Worm (Caenorhabditis elegans): Measurements from ENCODE around the gene F13H8.6.
A peak's percentile ranks its signal among the peaks of the same experiment; 100 is the strongest.

Gene F13H8.6

DNA sequence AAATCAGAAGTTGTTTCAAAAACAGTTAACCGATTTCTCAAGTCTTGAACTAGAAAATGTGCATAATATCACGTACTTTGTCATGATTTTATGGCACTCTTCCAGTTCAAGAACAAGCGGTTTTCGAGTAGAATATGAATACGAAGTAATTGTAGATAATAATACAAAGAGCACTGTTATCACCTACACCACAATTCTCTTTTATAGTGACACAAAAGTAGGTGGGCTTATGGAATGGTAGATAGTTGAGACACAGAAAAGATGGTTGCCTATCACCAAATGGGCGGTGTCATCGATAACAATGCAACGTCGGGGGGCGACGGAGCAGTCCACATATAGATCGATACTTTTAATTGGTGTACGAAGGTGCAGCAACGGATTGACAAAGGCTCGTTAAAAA lies 41.9 kb upstream of the F13H8.6 start (continued):
- no peak for TF ChIP-seq rec-8 (tag; optimal IDR thresholded peaks at IDR 0.05)
- no peak for TF ChIP-seq chd-7 (tag; optimal IDR thresholded peaks at IDR 0.05)
- TF ChIP-seq ztf-3 (GFP tag; optimal IDR thresholded peaks at IDR 0.05), result no peak
- no peak for TF ChIP-seq somi-1 (GFP tag; optimal IDR thresholded peaks at IDR 0.05)
- TF ChIP-seq dox-1 (GFP tag; IDR thresholded peaks at IDR 0.05), result peak; percentile 56; the same call in 1 of the 2 replicates
- TF ChIP-seq B0035.1 (tag; optimal IDR thresholded peaks at IDR 0.05), result no peak
- TF ChIP-seq snpc-4 (GFP tag; optimal IDR thresholded peaks at IDR 0.05), result no peak
- no peak for TF ChIP-seq snpc-4 (tag; optimal IDR thresholded peaks at IDR 0.05)
- TF ChIP-seq cebp-2 (GFP tag; IDR thresholded peaks at IDR 0.05), result no peak
- TF ChIP-seq F10E7.11 (tag; optimal IDR thresholded peaks at IDR 0.05), result no peak
- TF ChIP-seq nhr-120 (GFP tag; IDR thresholded peaks at IDR 0.05), result no peak
- TF ChIP-seq ztf-22 (GFP tag; optimal IDR thresholded peaks at IDR 0.05), result peak; percentile 62
- no peak for TF ChIP-seq Y67H2A.10 (GFP tag; conservative IDR thresholded peaks at IDR 0.05)
- TF ChIP-seq lin-54 (GFP tag; optimal IDR thresholded peaks at IDR 0.05), result no peak
- TF ChIP-seq athp-1 (tag; optimal IDR thresholded peaks at IDR 0.05), result no peak
- TF ChIP-seq hrde-1 (tag; optimal IDR thresholded peaks at IDR 0.05; ENCODE audit: borderline replicate concordance), result no peak
- TF ChIP-seq Y56A3A.18 (GFP tag; IDR thresholded peaks at IDR 0.05), result no peak
- no peak for TF ChIP-seq sdz-38 (tag; optimal IDR thresholded peaks at IDR 0.05)
- TF ChIP-seq attf-3 (GFP tag; conservative IDR thresholded peaks at IDR 0.05), result no peak
- TF ChIP-seq egl-44 (GFP tag; IDR thresholded peaks at IDR 0.05), result no peak
- no peak for TF ChIP-seq nfya-1 (tag; optimal IDR thresholded peaks at IDR 0.05; ENCODE audit: borderline replicate concordance, insufficient read depth)
- peak; percentile 36 for TF ChIP-seq atf-7 (tag; optimal IDR thresholded peaks at IDR 0.05)
- no peak for TF ChIP-seq F23B12.7 (tag; optimal IDR thresholded peaks at IDR 0.05; ENCODE audit: insufficient read depth)
- no peak for TF ChIP-seq dpff-1 (tag; optimal IDR thresholded peaks at IDR 0.05)
- no peak for TF ChIP-seq fkh-3 (tag; optimal IDR thresholded peaks at IDR 0.05)
- TF ChIP-seq rcor-1 (GFP tag; IDR thresholded peaks at IDR 0.05), result no peak
- no peak for TF ChIP-seq nfyb-1 (GFP tag; IDR thresholded peaks at IDR 0.05)
- no peak for TF ChIP-seq C17E4.6 (GFP tag; IDR thresholded peaks at IDR 0.05)
- TF ChIP-seq nfya-2 (GFP tag; IDR thresholded peaks at IDR 0.05), result no peak
- no peak for TF ChIP-seq F49E8.2 (tag; optimal IDR thresholded peaks at IDR 0.05; ENCODE audit: insufficient read depth)
- no peak for TF ChIP-seq madf-10 (tag; optimal IDR thresholded peaks at IDR 0.05)
- TF ChIP-seq unc-62 (GFP tag; optimal IDR thresholded peaks at IDR 0.05), result no peak
- no peak for TF ChIP-seq madf-6 (GFP tag; IDR thresholded peaks at IDR 0.05)
- TF ChIP-seq F57A8.1 (GFP tag; optimal IDR thresholded peaks at IDR 0.05), result no peak
- TF ChIP-seq ets-4 (GFP tag; optimal IDR thresholded peaks at IDR 0.05), result peak; percentile 88

DNA sequence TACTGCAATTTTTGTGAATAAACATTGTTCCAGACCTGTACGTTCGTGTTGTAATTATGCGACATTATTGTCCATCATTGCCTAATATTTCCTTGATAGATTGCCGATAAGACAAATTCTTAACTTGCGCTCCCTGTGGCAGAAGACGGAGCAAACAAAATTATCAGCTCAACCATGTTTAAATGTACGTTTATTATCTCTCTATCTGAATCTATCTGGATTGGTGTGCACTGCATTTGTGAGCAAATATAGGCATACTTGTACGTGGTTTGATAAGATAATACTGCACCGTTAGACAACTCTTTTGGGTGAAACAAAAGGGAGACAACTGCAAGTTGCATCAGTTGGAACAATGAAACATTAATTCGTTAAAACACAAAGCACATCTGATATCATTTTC lies 40.6 kb upstream of the F13H8.6 start:
- TF ChIP-seq atf-7 (tag; optimal IDR thresholded peaks at IDR 0.05) (peak; percentile 26), die-1 (tag; optimal IDR thresholded peaks at IDR 0.05) (no peak), nhr-80 (tag; optimal IDR thresholded peaks at IDR 0.05) (peak; percentile 98), ceh-100 (GFP tag; IDR thresholded peaks at IDR 0.05) (no peak), lin-54 (GFP tag; optimal IDR thresholded peaks at IDR 0.05) (peak; percentile 28), dpl-1 (GFP tag; optimal IDR thresholded peaks at IDR 0.05) (no peak), F23B12.7 (tag; optimal IDR thresholded peaks at IDR 0.05; ENCODE audit: insufficient read depth) (no peak), ets-4 (GFP tag; optimal IDR thresholded peaks at IDR 0.05) (peak; percentile 90), sea-2 (GFP tag; IDR thresholded peaks at IDR 0.05) (no peak), egrh-3 (GFP tag; IDR thresholded peaks at IDR 0.05) (no peak), C06A6.2 (GFP tag; conservative IDR thresholded peaks at IDR 0.05) (no peak), ceh-40 (GFP tag; IDR thresholded peaks at IDR 0.05) (no peak), K12H6.12 (tag; optimal IDR thresholded peaks at IDR 0.05) (no peak), sdz-38 (tag; optimal IDR thresholded peaks at IDR 0.05) (no peak), Y95B8A.8 (GFP tag; IDR thresholded peaks at IDR 0.05) (no peak), mel-28 (tag; optimal IDR thresholded peaks at IDR 0.05; ENCODE audit: borderline replicate concordance) (no peak), T26A5.8 (tag; optimal IDR thresholded peaks at IDR 0.05) (no peak), hlh-12 (tag; optimal IDR thresholded peaks at IDR 0.05) (no peak), ztf-25 (GFP tag; IDR thresholded peaks at IDR 0.05) (no peak), attf-5 (GFP tag; optimal IDR thresholded peaks at IDR 0.05) (no peak)
